Fruit fly (Drosophila melanogaster) whole organism, embryonic: ENCODE results near the gene CG13694.
A peak's percentile ranks its signal among the peaks of the same experiment; 100 is the strongest.

Experiments
- CG10209 ChIP-seq: fragments of 200-800 bp; sonication (Bioruptor generic); optimal IDR thresholded peaks from 3 replicates; lab custom pipeline; 2017; ENCODE audit warnings: missing biosample characterization, mild to moderate bottlenecking, missing genetic modification characterization, missing genetic modification reagents
- CG11456 ChIP-seq: fragments of 200-800 bp; sonication (Bioruptor generic); IDR thresholded peaks from 3 replicates; pipeline ENCODE4 v1.3.6; 2022; ENCODE audit warnings: missing biosample characterization, missing genetic modification characterization
- CG12299 ChIP-seq: fragments of 200-800 bp; sonication (Bioruptor generic); optimal IDR thresholded peaks from 2 replicates; lab custom pipeline; 2018; ENCODE audit warnings: missing biosample characterization, mild to moderate bottlenecking, missing genetic modification characterization
- CG13287 ChIP-seq: fragments of 200-800 bp; sonication (Bioruptor generic); IDR thresholded peaks from 2 replicates; pipeline ENCODE4 v1.3.6; 2022; ENCODE audit warnings: missing biosample characterization, missing genetic modification characterization; ENCODE audit not compliant: partially characterized antibody
- CG1602 ChIP-seq: fragments of 200-800 bp; sonication (Bioruptor generic); optimal IDR thresholded peaks from 3 replicates; lab custom pipeline; 2016; ENCODE audit warnings: missing biosample characterization, missing genetic modification characterization
- CG17328 ChIP-seq: fragments of 200-800 bp; sonication (Bioruptor generic); IDR thresholded peaks from 2 replicates; pipeline ENCODE4 v1.3.6; 2022; ENCODE audit warnings: missing biosample characterization, missing genetic modification characterization
- CG18599 ChIP-seq: fragments of 200-800 bp; sonication (Bioruptor generic); optimal IDR thresholded peaks from 3 replicates; lab custom pipeline; 2017; ENCODE audit warnings: missing biosample characterization, missing genetic modification characterization, mild to moderate bottlenecking, moderate library complexity, missing genetic modification reagents
- CG2875 ChIP-seq: fragments of 200-800 bp; sonication (Bioruptor generic); optimal IDR thresholded peaks from 2 replicates; lab custom pipeline; 2017; ENCODE audit warnings: missing biosample characterization, mild to moderate bottlenecking, missing genetic modification characterization, missing genetic modification reagents
- CG32532 ChIP-seq: fragments of 200-800 bp; sonication (Bioruptor generic); IDR thresholded peaks from 2 replicates; pipeline ENCODE4 v1.3.6; 2022; ENCODE audit warnings: missing biosample characterization, missing genetic modification characterization
- CG34376 ChIP-seq: fragments of 200-800 bp; sonication (Bioruptor generic); optimal IDR thresholded peaks from 2 replicates; lab custom pipeline; 2018; ENCODE audit warnings: missing biosample characterization, mild to moderate bottlenecking, missing genetic modification characterization
- CG34422 ChIP-seq: fragments of 200-800 bp; sonication (Bioruptor generic); IDR thresholded peaks from 3 replicates; pipeline ENCODE4 v1.3.6; 2022; ENCODE audit warnings: missing biosample characterization, missing genetic modification characterization
- CG4282 ChIP-seq: fragments of 200-800 bp; sonication (Bioruptor generic); optimal IDR thresholded peaks from 2 replicates; lab custom pipeline; 2016; ENCODE audit warnings: missing biosample characterization, missing genetic modification characterization
- CG4328 ChIP-seq: fragments of 200-800 bp; sonication (Bioruptor generic); optimal IDR thresholded peaks from 3 replicates; lab custom pipeline; 2017; ENCODE audit warnings: missing biosample characterization, missing genetic modification reagents, missing genetic modification characterization
- CG4424 ChIP-seq: fragments of 200-800 bp; sonication (Bioruptor generic); optimal IDR thresholded peaks from 3 replicates; lab custom pipeline; 2016; ENCODE audit warnings: missing biosample characterization, missing genetic modification characterization
- CrebB ChIP-seq: fragments of 200-800 bp; sonication (Bioruptor generic); optimal IDR thresholded peaks from 3 replicates; lab custom pipeline; 2018; ENCODE audit warnings: missing biosample characterization, mild to moderate bottlenecking, missing genetic modification characterization
- Dad ChIP-seq: fragments of 200-800 bp; sonication (Bioruptor generic); optimal IDR thresholded peaks from 3 replicates; lab custom pipeline; 2016; ENCODE audit warnings: missing biosample characterization, missing genetic modification characterization
- Doc2 ChIP-seq: fragments of 200-800 bp; sonication (Bioruptor generic); IDR thresholded peaks from 2 replicates; pipeline ENCODE4 v1.3.6; 2022; ENCODE audit warnings: missing biosample characterization, missing genetic modification characterization
- Ets65A ChIP-seq: fragments of 200-800 bp; sonication (Bioruptor generic); peaks from one replicate; lab custom pipeline; 2016; ENCODE audit warnings: missing biosample characterization, missing genetic modification characterization
- Fer3 ChIP-seq: fragments of 200-800 bp; sonication (Bioruptor generic); optimal IDR thresholded peaks from 2 replicates; lab custom pipeline; 2018; ENCODE audit warnings: missing biosample characterization, mild to moderate bottlenecking, missing genetic modification characterization, moderate library complexity
- H15 ChIP-seq: fragments of 200-800 bp; sonication (Bioruptor generic); IDR thresholded peaks from 3 replicates; pipeline ENCODE4 v1.3.6; 2022; ENCODE audit warnings: missing biosample characterization, missing genetic modification characterization
- HLH54F ChIP-seq: fragments of 200-800 bp; sonication (Bioruptor generic); optimal IDR thresholded peaks from 3 replicates; lab custom pipeline; 2016; ENCODE audit warnings: missing biosample characterization, missing genetic modification characterization
- HmgD ChIP-seq: fragments of 200-800 bp; sonication (Bioruptor generic); optimal IDR thresholded peaks from 3 replicates; lab custom pipeline; 2016; ENCODE audit warnings: missing biosample characterization, missing genetic modification characterization
- Hmx ChIP-seq: fragments of 200-800 bp; sonication (Bioruptor generic); optimal IDR thresholded peaks from 2 replicates; lab custom pipeline; 2016; ENCODE audit warnings: missing biosample characterization, missing genetic modification characterization
- Meics ChIP-seq: fragments of 200-800 bp; sonication (Bioruptor generic); optimal IDR thresholded peaks from 2 replicates; lab custom pipeline; 2017; ENCODE audit warnings: missing biosample characterization, mild to moderate bottlenecking, missing genetic modification characterization
- Neu2 ChIP-seq: fragments of 200-800 bp; sonication (Bioruptor generic); optimal IDR thresholded peaks from 3 replicates; lab custom pipeline; 2016; ENCODE audit warnings: missing biosample characterization, missing genetic modification characterization, borderline replicate concordance
- Side ChIP-seq: fragments of 200-800 bp; sonication (Bioruptor generic); optimal IDR thresholded peaks from 2 replicates; lab custom pipeline; 2016; ENCODE audit warnings: missing biosample characterization, missing genetic modification characterization
- Spps ChIP-seq: fragments of 200-800 bp; sonication (Bioruptor generic); optimal IDR thresholded peaks from 2 replicates; lab custom pipeline; 2018; ENCODE audit warnings: missing biosample characterization, mild to moderate bottlenecking, missing genetic modification characterization
- Stat92E ChIP-seq, 3 experiments: fragments of >200 bp in 2 of 3; fragments of 200-800 bp in 1 of 3; sonication (Bioruptor generic) in 1 of 3; optimal IDR thresholded peaks; 2 replicates each; lab custom pipeline; 2017 to 2019; ENCODE audit warnings: missing biosample characterization in 3 of 3, missing genetic modification characterization in 3 of 3, mild to moderate bottlenecking in 1 of 3, moderate library complexity in 1 of 3
- Trl ChIP-seq, 3 experiments: fragments of >200 bp in 2 of 3; fragments of 200-800 bp in 1 of 3; sonication (Bioruptor generic) in 1 of 3; optimal IDR thresholded peaks; 2 replicates in 1 of 3; 3 replicates in 2 of 3; lab custom pipeline; 2016 to 2017; ENCODE audit warnings: missing biosample characterization in 1 of 3, missing genetic modification characterization in 1 of 3
- Xrp1 ChIP-seq: fragments of 200-800 bp; sonication (Bioruptor generic); IDR thresholded peaks from 2 replicates; pipeline ENCODE4 v1.3.6; 2022; ENCODE audit warnings: missing biosample characterization, missing genetic modification characterization
- bbx ChIP-seq: fragments of 200-800 bp; sonication (Bioruptor generic); IDR thresholded peaks from 2 replicates; pipeline ENCODE4 v1.3.6; 2022; ENCODE audit warnings: missing biosample characterization, missing genetic modification characterization; ENCODE audit not compliant: partially characterized antibody
- bcd ChIP-seq: fragments of 200-800 bp; sonication (Bioruptor generic); optimal IDR thresholded peaks from 2 replicates; lab custom pipeline; 2017; ENCODE audit warnings: missing biosample characterization, mild to moderate bottlenecking, missing genetic modification characterization
- bsh ChIP-seq, 2 experiments: fragments of 200-800 bp; sonication (Bioruptor generic); optimal IDR thresholded peaks; 2 replicates each; lab custom pipeline; 2017 to 2018; ENCODE audit warnings: mild to moderate bottlenecking in 2 of 2, missing biosample characterization in 2 of 2, missing genetic modification characterization in 2 of 2, moderate library complexity in 1 of 2
- cas ChIP-seq: fragments of 200-800 bp; sonication (Bioruptor generic); IDR thresholded peaks from 2 replicates; pipeline ENCODE4 v1.3.6; 2022; ENCODE audit warnings: missing biosample characterization, missing genetic modification characterization
- cato ChIP-seq: fragments of 200-800 bp; sonication (Bioruptor generic); optimal IDR thresholded peaks from 2 replicates; lab custom pipeline; 2016; ENCODE audit warnings: missing biosample characterization, missing genetic modification characterization, borderline replicate concordance
- dpn ChIP-seq, 2 experiments: fragments of 200-800 bp; sonication (Bioruptor generic); optimal IDR thresholded peaks; 3 replicates each; lab custom pipeline; 2016; ENCODE audit warnings: missing biosample characterization in 2 of 2, missing genetic modification characterization in 2 of 2
- grn ChIP-seq: fragments of 200-800 bp; sonication (Bioruptor generic); optimal IDR thresholded peaks from 3 replicates; lab custom pipeline; 2017; ENCODE audit warnings: missing biosample characterization, missing genetic modification characterization
- lilli ChIP-seq: fragments of 200-800 bp; sonication (Bioruptor generic); optimal IDR thresholded peaks from 3 replicates; lab custom pipeline; 2016; ENCODE audit warnings: missing biosample characterization, missing genetic modification characterization
- lola ChIP-seq, 3 experiments: fragments of >200 bp in 2 of 3; fragments of 200-800 bp in 1 of 3; sonication (Bioruptor generic) in 1 of 3; optimal IDR thresholded peaks; 2 replicates each; lab custom pipeline; 2017 to 2019; ENCODE audit warnings: missing biosample characterization in 3 of 3, missing genetic modification characterization in 3 of 3, mild to moderate bottlenecking in 1 of 3, moderate library complexity in 1 of 3
- nau ChIP-seq: fragments of 200-800 bp; sonication (Bioruptor generic); optimal IDR thresholded peaks from 3 replicates; lab custom pipeline; 2017; ENCODE audit warnings: missing biosample characterization, mild to moderate bottlenecking, missing genetic modification characterization, missing genetic modification reagents
- pan ChIP-seq, 4 experiments: fragments of >200 bp in 3 of 4; fragments of 200-800 bp in 1 of 4; sonication (Bioruptor generic) in 1 of 4; optimal IDR thresholded peaks in 3 of 4; IDR thresholded peaks in 1 of 4; 2 replicates each; pipeline versions ENCODE4 v1.3.6 to Lab custom; 2017 to 2022; ENCODE audit warnings: missing biosample characterization in 2 of 4, missing genetic modification characterization in 2 of 4, mixed read lengths in 1 of 4
- sim ChIP-seq: fragments of 200-800 bp; sonication (Bioruptor generic); IDR thresholded peaks from 2 replicates; pipeline ENCODE4 v1.3.6; 2022; ENCODE audit warnings: missing biosample characterization, missing genetic modification characterization
- slp2 ChIP-seq: fragments of 200-800 bp; sonication (Bioruptor generic); optimal IDR thresholded peaks from 2 replicates; lab custom pipeline; 2016; ENCODE audit warnings: missing biosample characterization, missing genetic modification characterization
- tll ChIP-seq, 2 experiments: fragments of 200-800 bp in 1 of 2; fragments of >200 bp in 1 of 2; sonication (Bioruptor generic) in 1 of 2; optimal IDR thresholded peaks; 2 replicates each; lab custom pipeline; 2017 to 2019; ENCODE audit warnings: missing biosample characterization in 2 of 2, missing genetic modification characterization in 2 of 2, mild to moderate bottlenecking in 1 of 2, moderate library complexity in 1 of 2
- toy ChIP-seq: fragments of 200-800 bp; sonication (Bioruptor generic); IDR thresholded peaks from 2 replicates; pipeline ENCODE4 v1.3.6; 2022; ENCODE audit warnings: missing biosample characterization, missing genetic modification characterization
- vfl ChIP-seq: fragments of 200-800 bp; sonication (Bioruptor generic); optimal IDR thresholded peaks from 2 replicates; lab custom pipeline; 2016; ENCODE audit warnings: missing biosample characterization, missing genetic modification characterization

The CG13694 gene

dm6 chr2L:128977-129941 is 13.0 kb upstream of the CG13694 start (continued):
- TF ChIP-seq lola (GFP tag; optimal IDR thresholded peaks at IDR 0.05; lab: Kevin White, UChicago) = no peak
- TF ChIP-seq CG12299 (tag; lab: Kevin White, UChicago) = peak; percentile 57
- no peak for TF ChIP-seq pan (optimal IDR thresholded peaks at IDR 0.05; lab: Kevin White, UChicago)
- TF ChIP-seq pan (GFP tag; optimal IDR thresholded peaks at IDR 0.05 in 1 of 2, IDR thresholded peaks at IDR 0.05 in 1 of 2) = peak in 1 of 2 experiments; percentile 72
- peak; percentile 51; the same call in 1 of the 3 replicates for TF ChIP-seq CG11456 (GFP tag; lab: Robert Waterston, UW)
- TF ChIP-seq slp2 (GFP tag; lab: Kevin White, UChicago) = no peak
- no peak for TF ChIP-seq toy (GFP tag; lab: Robert Waterston, UW)
- TF ChIP-seq CG10209 (GFP tag; lab: Kevin White, UChicago) = no peak
- TF ChIP-seq CG2875 (GFP tag; lab: Kevin White, UChicago) = peak; percentile 38
- TF ChIP-seq Hmx (GFP tag; lab: Kevin White, UChicago) = no peak
- no peak for TF ChIP-seq CG4282 (GFP tag; lab: Kevin White, UChicago)
- no peak for TF ChIP-seq sim (GFP tag; lab: Robert Waterston, UW)
- TF ChIP-seq CG17328 = peak; percentile 47; the same call in 1 of the 2 replicates
- TF ChIP-seq Neu2 (GFP tag; lab: Kevin White, UChicago) = no peak
- TF ChIP-seq bsh (GFP tag; optimal IDR thresholded peaks at IDR 0.05; lab: Kevin White, UChicago) = peak in 1 of 2 experiments; percentile 3
- TF ChIP-seq H15 (GFP tag; lab: Robert Waterston, UW) = no peak
- peak; percentile 69 for TF ChIP-seq CG13287 (GFP tag; lab: Robert Waterston, UW)
- TF ChIP-seq CG34376 (GFP tag; lab: Kevin White, UChicago) = peak; percentile 87
- no peak for TF ChIP-seq Ets65A (GFP tag; lab: Kevin White, UChicago)
- peak; percentile 20 for TF ChIP-seq Dad (GFP tag; lab: Kevin White, UChicago)
- peak; percentile 36; the same call in 1 of the 2 replicates for TF ChIP-seq cas (GFP tag; lab: Robert Waterston, UW)
- TF ChIP-seq Trl (optimal IDR thresholded peaks at IDR 0.05; lab: Kevin White, UChicago) = peak; percentile 88 to 90
- peak; percentile 50 for TF ChIP-seq Trl (GFP tag; optimal IDR thresholded peaks at IDR 0.05; lab: Kevin White, UChicago)
- no peak for TF ChIP-seq Spps (tag; lab: Kevin White, UChicago)
- TF ChIP-seq tll (GFP tag; optimal IDR thresholded peaks at IDR 0.05; lab: Kevin White, UChicago) = no peak
- TF ChIP-seq cato (GFP tag; lab: Kevin White, UChicago) = no peak
- peak; percentile 64; the same call in 2 of the 3 replicates for TF ChIP-seq CG34422 (GFP tag; lab: Robert Waterston, UW)
- no peak for TF ChIP-seq Doc2 (GFP tag; lab: Robert Waterston, UW)
- TF ChIP-seq HmgD = peak; percentile 20
- peak; percentile 59; the same call in 1 of the 2 replicates for TF ChIP-seq CG32532 (GFP tag; lab: Robert Waterston, UW)
- TF ChIP-seq Meics (GFP tag; lab: Kevin White, UChicago) = peak; percentile 39
- TF ChIP-seq grn = peak; percentile 90
- TF ChIP-seq nau (GFP tag; lab: Kevin White, UChicago) = peak; percentile 17
- peak in 1 of 2 experiments; percentile 14 for TF ChIP-seq dpn (GFP tag; optimal IDR thresholded peaks at IDR 0.05; lab: Kevin White, UChicago)
- peak; percentile 34 for TF ChIP-seq Fer3 (tag; lab: Kevin White, UChicago)
- peak; percentile 74 for TF ChIP-seq CG18599 (GFP tag; lab: Kevin White, UChicago)
- TF ChIP-seq bbx = peak; percentile 65
- peak; percentile 33 for TF ChIP-seq HLH54F (GFP tag; lab: Kevin White, UChicago)
- peak; percentile 46 for TF ChIP-seq CG4424 (GFP tag; lab: Kevin White, UChicago)
- TF ChIP-seq CG4328 (GFP tag; lab: Kevin White, UChicago) = peak; percentile 15
- no peak for TF ChIP-seq bcd (GFP tag; lab: Kevin White, UChicago)
- TF ChIP-seq lilli (GFP tag; lab: Kevin White, UChicago) = peak; percentile 42
- TF ChIP-seq CrebB (tag; lab: Kevin White, UChicago) = peak; percentile 73
- TF ChIP-seq CG1602 = no peak
- peak; percentile 46 for TF ChIP-seq Side (GFP tag; lab: Kevin White, UChicago)
- TF ChIP-seq Xrp1 (GFP tag; lab: Robert Waterston, UW) = no peak; the same call in 1 of the 2 replicates
- TF ChIP-seq vfl (GFP tag; lab: Kevin White, UChicago) = peak; percentile 14
- TF ChIP-seq Stat92E (GFP tag; optimal IDR thresholded peaks at IDR 0.05; lab: Kevin White, UChicago) = peak in 1 of 3 experiments; percentile 54
